Fruit fly (Drosophila melanogaster): ENCODE measurements around the gene CG11656.

The CG11656 gene

DNA sequence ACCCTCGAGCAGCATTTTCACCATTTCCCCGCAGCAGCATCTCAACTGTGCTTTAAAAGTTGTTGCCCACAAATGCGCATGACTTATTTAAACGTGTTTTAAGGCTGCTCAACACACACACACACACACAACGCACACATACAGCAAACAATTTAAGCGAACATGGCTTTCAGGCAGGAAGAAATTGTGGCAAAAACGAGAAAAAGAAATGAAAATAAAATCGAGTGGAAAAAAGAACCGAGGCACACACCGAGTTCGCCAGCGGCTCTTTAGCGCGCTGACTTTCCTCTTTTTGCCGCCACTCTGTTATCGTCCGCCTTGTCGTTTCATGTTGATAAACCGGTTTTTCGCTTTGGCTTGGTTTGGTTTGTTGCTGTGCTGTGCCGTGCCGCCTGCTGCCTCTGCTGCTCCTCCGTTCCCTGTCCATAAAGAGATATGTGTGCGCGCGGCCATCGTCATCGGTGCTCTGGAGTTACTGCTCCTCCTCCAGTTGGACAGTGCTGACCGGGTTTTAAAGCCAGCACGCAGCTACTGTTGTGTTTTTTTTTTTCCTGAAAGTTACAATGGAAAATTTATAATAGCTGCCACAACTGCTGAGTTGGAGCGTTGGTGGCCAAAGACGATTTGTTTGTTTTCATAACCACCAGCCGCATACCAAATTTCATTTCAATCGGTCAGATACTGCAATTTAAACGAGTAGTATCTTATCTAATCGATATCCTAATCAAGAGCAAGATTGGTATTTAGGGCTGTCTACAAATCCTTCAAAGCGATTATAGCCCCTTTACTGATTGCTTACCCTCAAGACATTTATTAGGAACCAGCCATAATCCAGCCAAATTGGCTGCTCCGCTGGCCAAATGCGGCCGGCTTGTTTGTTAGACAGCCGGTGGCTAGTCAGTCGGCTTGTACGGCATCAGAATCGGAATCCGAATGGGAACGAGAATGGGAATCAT lies 6.4 kb downstream of the CG11656 start (continued):
- TF ChIP-seq salm (tag; optimal IDR thresholded peaks at IDR 0.05) = no peak
- TF ChIP-seq Atf6 (GFP tag; IDR thresholded peaks at IDR 0.05) = no peak
- TF ChIP-seq vnd (GFP tag; IDR thresholded peaks at IDR 0.05; ENCODE audit: partially characterized antibody) = no peak
- no peak for TF ChIP-seq B-H1 (GFP tag; IDR thresholded peaks at IDR 0.05)
- peak; percentile 31 for TF ChIP-seq CG15514 (GFP tag; optimal IDR thresholded peaks at IDR 0.05)
- no peak for TF ChIP-seq D19A (tag; optimal IDR thresholded peaks at IDR 0.05)
- TF ChIP-seq CG17912 (GFP tag; optimal IDR thresholded peaks at IDR 0.05) = no peak
- no peak for TF ChIP-seq CG14014 (GFP tag; IDR thresholded peaks at IDR 0.05)
- TF ChIP-seq CHES-1-like (GFP tag; optimal IDR thresholded peaks at IDR 0.05) = peak; percentile 27
- TF ChIP-seq ken (GFP tag; IDR thresholded peaks at IDR 0.05) = no peak
- TF ChIP-seq ro (GFP tag; IDR thresholded peaks at IDR 0.05) = no peak
- no peak for TF ChIP-seq dmrt99B (tag; optimal IDR thresholded peaks at IDR 0.05)
- TF ChIP-seq sd (tag; optimal IDR thresholded peaks at IDR 0.05) = peak; percentile 73
- TF ChIP-seq Sry-δ (GFP tag; optimal IDR thresholded peaks at IDR 0.05) = no peak
- TF ChIP-seq CG2129 (GFP tag; IDR thresholded peaks at IDR 0.05; ENCODE audit: partially characterized antibody) = no peak
- no peak for TF ChIP-seq CG9215 (GFP tag; IDR thresholded peaks at IDR 0.05)
- TF ChIP-seq CG10959 (GFP tag; IDR thresholded peaks at IDR 0.05) = no peak
- TF ChIP-seq CG1602 (GFP tag; optimal IDR thresholded peaks at IDR 0.05) = no peak
- no peak for TF ChIP-seq pnt (GFP tag; optimal IDR thresholded peaks at IDR 0.05)
- TF ChIP-seq chif (GFP tag; optimal IDR thresholded peaks at IDR 0.05) = peak in 1 of 2 experiments; percentile 27
- no peak for TF ChIP-seq unc-4 (GFP tag; IDR thresholded peaks at IDR 0.05; ENCODE audit: partially characterized antibody)
- TF ChIP-seq Dbx (GFP tag; IDR thresholded peaks at IDR 0.05) = peak; percentile 29; the same call in 1 of the 3 replicates
- no peak for TF ChIP-seq CG8281 (tag; optimal IDR thresholded peaks at IDR 0.05)
- TF ChIP-seq vfl (GFP tag; optimal IDR thresholded peaks at IDR 0.05) = no peak
- no peak for TF ChIP-seq Kr (GFP tag; optimal IDR thresholded peaks at IDR 0.05)
- no peak for TF ChIP-seq Hr39 (optimal IDR thresholded peaks at IDR 0.05)
- no peak for TF ChIP-seq Opbp (GFP tag; IDR thresholded peaks at IDR 0.05; ENCODE audit: partially characterized antibody)
- TF ChIP-seq Blimp-1 (GFP tag; optimal IDR thresholded peaks at IDR 0.05) = no peak
- TF ChIP-seq Hmr (GFP tag; optimal IDR thresholded peaks at IDR 0.05) = peak; percentile 40
- no peak for TF ChIP-seq Dp (GFP tag; optimal IDR thresholded peaks at IDR 0.05)
- peak; percentile 9; the same call in 1 of the 2 replicates for TF ChIP-seq bbx (GFP tag; IDR thresholded peaks at IDR 0.05; ENCODE audit: partially characterized antibody)
- TF ChIP-seq Antp (GFP tag; optimal IDR thresholded peaks at IDR 0.05) = no peak
- no peak for TF ChIP-seq bowl (GFP tag; IDR thresholded peaks at IDR 0.05)
- peak; percentile 18; the same call in 1 of the 2 replicates for TF ChIP-seq GATAe (GFP tag; conservative IDR thresholded peaks at IDR 0.05)
- TF ChIP-seq trem (tag; optimal IDR thresholded peaks at IDR 0.05) = no peak
- TF ChIP-seq CG11398 (GFP tag; optimal IDR thresholded peaks at IDR 0.05) = peak; percentile 10
- peak; percentile 5 for TF ChIP-seq grau (tag; optimal IDR thresholded peaks at IDR 0.05)
- TF ChIP-seq D (optimal IDR thresholded peaks at IDR 0.05) = no peak
- no peak for TF ChIP-seq D (GFP tag; optimal IDR thresholded peaks at IDR 0.05)
- no peak for TF ChIP-seq sim (GFP tag; IDR thresholded peaks at IDR 0.05)
- no peak for TF ChIP-seq Mes4 (GFP tag; optimal IDR thresholded peaks at IDR 0.05)
- no peak for TF ChIP-seq CG10366 (GFP tag; IDR thresholded peaks at IDR 0.05)
- no peak for TF ChIP-seq Poxn (GFP tag; IDR thresholded peaks at IDR 0.05)
- TF ChIP-seq Awh (GFP tag; IDR thresholded peaks at IDR 0.05) = 0 out of 2 replicates have a peak, but pooled peaks have one; percentile 26
- no peak for TF ChIP-seq Hmx (GFP tag; optimal IDR thresholded peaks at IDR 0.05)
- no peak for TF ChIP-seq phol (tag; optimal IDR thresholded peaks at IDR 0.05)
- TF ChIP-seq gt (GFP tag; IDR thresholded peaks at IDR 0.05) = no peak
- TF ChIP-seq ems (GFP tag; optimal IDR thresholded peaks at IDR 0.05) = no peak
- no peak for TF ChIP-seq zf30C (GFP tag; optimal IDR thresholded peaks at IDR 0.05)
- no peak for TF ChIP-seq HmgZ (tag; optimal IDR thresholded peaks at IDR 0.05)

Data from whole organism, embryonic.